Worm (Caenorhabditis elegans) whole organism, early embryonic: ENCODE measurements around the gene C16A3.2.
A peak's percentile ranks its signal among the peaks of the same experiment; 100 is the strongest.

Experiments
- B0310.2 ChIP-seq: sonication (generic microtip); optimal IDR thresholded peaks from 2 replicates; lab custom pipeline; 2016; ENCODE audit warnings: mild to moderate bottlenecking, missing genetic modification characterization, missing compliant biosample characterization
- F13C5.2 ChIP-seq: sonication (generic microtip); optimal IDR thresholded peaks from 2 replicates; lab custom pipeline; 2017; ENCODE audit warnings: mild to moderate bottlenecking, missing genetic modification characterization, inconsistent platforms, missing compliant biosample characterization
- aly-1 ChIP-seq: sonication (generic microtip); optimal IDR thresholded peaks from 2 replicates; lab custom pipeline; 2016; ENCODE audit warnings: missing genetic modification characterization, missing compliant biosample characterization
- ama-1 ChIP-seq: fragments of 150-350 bp; optimal IDR thresholded peaks from 2 replicates; lab custom pipeline; 2014
- ceh-13 ChIP-seq: fragments of 200-800 bp; sonication (Bioruptor generic); optimal IDR thresholded peaks from 2 replicates; lab custom pipeline; 2018; ENCODE audit warnings: mild to moderate bottlenecking, missing genetic modification characterization, missing compliant biosample characterization
- ceh-36 ChIP-seq: sonication (generic microtip); optimal IDR thresholded peaks from 2 replicates; lab custom pipeline; 2016; ENCODE audit warnings: missing genetic modification characterization, inconsistent platforms, missing compliant biosample characterization
- ets-7 ChIP-seq: sonication (generic microtip); optimal IDR thresholded peaks from 2 replicates; lab custom pipeline; 2016; ENCODE audit warnings: missing genotype, missing genetic modification characterization, missing compliant biosample characterization
- flt-1 ChIP-seq: fragments of 200-800 bp; sonication (Bioruptor generic); IDR thresholded peaks from 2 replicates; pipeline ENCODE4 v1.3.6; 2022; ENCODE audit warnings: missing genetic modification characterization, missing compliant biosample characterization
- hmbx-1 ChIP-seq: sonication (generic microtip); optimal IDR thresholded peaks from 2 replicates; lab custom pipeline; 2016; ENCODE audit warnings: mild to moderate bottlenecking, missing genetic modification characterization, missing compliant biosample characterization
- hmg-4 ChIP-seq: fragments of 200-800 bp; sonication (Bioruptor generic); optimal IDR thresholded peaks from 2 replicates; lab custom pipeline; 2018; ENCODE audit warnings: mild to moderate bottlenecking, missing genetic modification characterization, missing compliant biosample characterization
- hnd-1 ChIP-seq: sonication (generic microtip); optimal IDR thresholded peaks from 2 replicates; lab custom pipeline; 2016; ENCODE audit warnings: missing genetic modification characterization, missing compliant biosample characterization
- pes-1 ChIP-seq: fragments of 200-800 bp; sonication (Bioruptor generic); IDR thresholded peaks from 2 replicates; pipeline ENCODE4 v1.3.6; 2022; ENCODE audit warnings: missing genetic modification reagents, missing genetic modification characterization, missing compliant biosample characterization
- scrt-1 ChIP-seq: fragments of 200-800 bp; sonication (Bioruptor generic); IDR thresholded peaks from 2 replicates; pipeline ENCODE4 v1.3.6; 2022; ENCODE audit warnings: missing genetic modification characterization, missing compliant biosample characterization
- sea-1 ChIP-seq: fragments of 200-800 bp; sonication (Bioruptor generic); conservative IDR thresholded peaks from 2 replicates; pipeline ENCODE4 v1.3.6; 2022; ENCODE audit warnings: missing genetic modification characterization, missing compliant biosample characterization
- tbx-11 ChIP-seq: fragments of 200-800 bp; sonication (Bioruptor generic); IDR thresholded peaks from 2 replicates; pipeline ENCODE4 v1.3.6; 2022; ENCODE audit warnings: missing genetic modification characterization, missing compliant biosample characterization
- tbx-37 ChIP-seq: fragments of 200-800 bp; sonication (Bioruptor generic); conservative IDR thresholded peaks from 2 replicates; pipeline ENCODE4 v1.3.6; 2022; ENCODE audit warnings: missing genetic modification reagents, missing genetic modification characterization, missing compliant biosample characterization
- tra-4 ChIP-seq: sonication (generic microtip); optimal IDR thresholded peaks from 2 replicates; lab custom pipeline; 2017; ENCODE audit warnings: missing genetic modification characterization, missing compliant biosample characterization

C16A3.2 gene

DNA sequence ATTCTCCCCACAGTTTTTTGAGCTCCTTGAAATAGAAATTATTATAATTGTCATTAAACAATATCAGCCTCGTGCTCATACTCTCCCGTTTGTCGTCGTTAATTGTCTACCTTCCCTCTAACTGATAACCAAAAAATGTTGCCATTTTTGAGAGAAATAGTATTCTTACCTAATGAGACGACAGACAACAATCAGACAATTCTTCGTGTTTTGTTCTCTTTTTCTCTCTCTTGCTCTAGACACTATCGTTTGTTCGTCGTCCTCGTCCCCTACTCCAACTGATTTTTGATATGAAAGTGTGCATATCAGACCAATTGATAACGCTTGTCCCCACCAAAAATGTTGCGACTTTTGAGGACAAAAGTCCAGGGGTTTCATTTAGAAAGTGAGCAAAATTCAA is 28.1 kb upstream of the C16A3.2 start:
- TF ChIP-seq hnd-1 = no peak
- no peak for TF ChIP-seq flt-1 (GFP tag; lab: Robert Waterston, UW)
- TF ChIP-seq scrt-1 (GFP tag; lab: Robert Waterston, UW) = no peak
- no peak for TF ChIP-seq ets-7

DNA sequence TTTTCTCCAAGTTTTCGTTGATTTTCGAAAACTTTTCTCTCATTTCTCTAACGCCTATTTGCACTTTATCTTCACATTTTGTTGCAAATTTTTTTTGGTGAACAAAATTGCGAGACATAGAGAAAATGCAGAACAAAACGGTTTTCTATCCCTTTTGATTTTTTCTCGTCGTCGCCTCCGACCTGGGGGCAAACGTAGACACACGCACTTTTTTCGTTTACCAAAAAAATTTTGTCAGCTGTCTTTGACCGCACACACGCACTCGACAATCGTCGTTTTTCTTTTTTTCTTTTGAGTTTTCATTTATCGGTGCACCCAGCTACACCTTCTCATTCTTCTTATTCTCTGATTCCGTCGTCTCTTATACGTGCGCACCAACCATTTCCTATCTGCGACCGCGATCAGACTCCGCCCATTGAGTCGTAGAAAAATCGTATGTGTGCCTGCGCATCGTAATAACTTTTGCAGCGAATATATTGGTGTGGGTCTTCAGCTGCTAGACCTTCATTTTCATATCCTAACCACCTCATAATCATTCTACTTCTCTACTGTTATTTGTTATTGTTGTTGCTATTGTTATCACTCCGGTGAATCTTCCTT is 27.2 kb upstream of the C16A3.2 start:
- TF ChIP-seq F13C5.2 (tag; lab: Kevin White, UChicago) (no peak), aly-1 (tag; lab: Kevin White, UChicago) (no peak), tra-4 (tag; lab: Kevin White, UChicago) (no peak), sea-1 (GFP tag; lab: Robert Waterston, UW) (no peak), ama-1 (no peak), tbx-37 (no peak), pes-1 (GFP tag; lab: Robert Waterston, UW) (no peak)

DNA sequence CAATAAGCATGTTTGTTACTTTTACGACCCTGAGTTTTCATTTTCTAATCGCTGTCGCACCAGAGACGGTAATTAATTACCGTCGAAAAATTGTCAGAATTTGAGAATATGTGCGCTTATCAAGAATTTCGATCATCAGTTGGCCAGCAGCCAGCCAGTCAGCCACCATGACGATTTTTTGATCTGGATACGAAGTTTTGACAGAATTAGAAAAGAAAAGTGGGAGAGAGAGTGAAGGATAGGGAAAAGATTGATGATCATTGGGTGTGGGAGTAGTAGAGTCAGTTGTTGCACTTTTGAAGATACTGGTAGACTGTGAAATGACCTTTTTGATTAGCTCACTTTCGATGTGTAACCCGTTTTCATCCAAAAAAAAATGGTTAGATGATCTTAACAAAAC is 25.2 kb upstream of the C16A3.2 start:
- no peak for TF ChIP-seq aly-1 (tag; lab: Kevin White, UChicago)

DNA sequence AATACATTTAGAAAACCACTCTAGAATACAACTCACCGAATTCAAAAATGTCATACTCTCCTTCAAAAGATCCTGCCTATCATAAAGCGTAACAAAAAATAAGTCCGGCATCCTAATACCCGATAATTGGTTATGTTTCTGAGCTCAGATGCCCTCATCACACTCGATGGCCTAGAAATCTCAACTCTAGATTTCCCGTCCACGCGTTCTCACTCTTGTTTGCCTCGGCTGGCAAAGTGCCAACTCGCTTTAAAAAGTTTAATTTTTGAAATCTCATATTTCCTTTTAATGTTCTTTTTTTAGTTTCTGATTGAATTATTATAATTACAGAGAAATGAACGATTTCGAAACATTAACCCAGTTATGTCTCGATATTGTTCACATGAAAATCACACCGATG is 21.9 kb upstream of the C16A3.2 start, which contains the start of the genes C56G2.15 and thoc-2:
Gene C56G2.15 (minus strand): TSS at position 188 of the 400 bp plus-strand sequence.
Gene thoc-2 (plus strand): TSS at position 331 of the 400 bp plus-strand sequence.
- TF ChIP-seq sea-1 (GFP tag; lab: Robert Waterston, UW) (no peak), flt-1 (GFP tag; lab: Robert Waterston, UW) (no peak), tbx-11 (GFP tag; lab: Robert Waterston, UW) (no peak), ets-7 (no peak), ceh-36 (tag; lab: Kevin White, UChicago) (no peak), F13C5.2 (tag; lab: Kevin White, UChicago) (no peak), aly-1 (tag; lab: Kevin White, UChicago) (no peak)

DNA sequence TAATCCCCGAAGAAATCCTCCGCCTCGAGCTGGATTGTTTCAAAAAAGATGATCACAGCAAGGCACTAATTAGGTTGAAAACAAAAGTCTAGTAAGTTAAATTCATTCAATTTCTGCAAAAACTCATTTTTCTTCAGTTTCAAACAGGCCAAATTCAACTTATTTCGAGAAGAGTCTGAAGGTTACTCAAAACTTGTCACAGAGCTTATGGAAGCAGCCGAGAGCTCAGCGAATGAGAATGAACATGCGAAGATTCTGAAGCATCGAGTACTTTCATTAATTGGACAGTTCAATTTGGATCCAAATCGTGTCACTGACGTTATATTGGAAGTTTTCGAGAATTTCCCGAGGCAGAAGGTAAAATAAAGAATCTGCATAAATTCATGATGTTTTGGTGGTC is 21.1 kb upstream of the C16A3.2 start:
- TF ChIP-seq ceh-13 = no peak

DNA sequence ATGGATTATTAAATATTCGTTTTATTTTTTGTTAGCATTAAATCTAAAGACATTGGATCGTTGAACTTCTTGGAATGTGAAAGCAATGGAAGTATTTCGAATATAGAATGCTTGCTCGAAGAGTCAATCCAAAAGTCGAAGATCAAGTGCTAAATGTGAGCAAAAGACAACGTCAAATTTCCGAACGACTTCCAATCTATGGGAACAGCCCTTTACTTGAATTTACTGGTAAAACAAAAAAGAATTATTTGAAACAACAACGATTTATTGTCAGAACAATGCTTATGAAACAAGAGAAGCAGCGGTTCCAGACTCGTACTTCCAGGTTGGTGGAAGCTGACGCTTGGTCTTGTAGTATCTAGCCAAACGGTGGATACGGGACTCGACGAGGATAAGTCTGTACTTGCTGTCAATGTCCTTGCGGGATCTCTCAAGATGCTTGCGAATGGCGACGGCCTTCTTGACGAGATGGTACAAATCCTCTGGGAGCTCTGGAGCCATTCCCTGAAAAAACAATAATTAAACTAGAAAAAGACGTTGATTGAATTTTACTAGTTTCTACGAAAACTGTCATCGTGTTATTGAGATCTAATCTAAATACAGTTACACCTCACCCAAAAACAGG is 15.7 kb upstream of the C16A3.2 start:
- TF ChIP-seq hnd-1 = no peak

DNA sequence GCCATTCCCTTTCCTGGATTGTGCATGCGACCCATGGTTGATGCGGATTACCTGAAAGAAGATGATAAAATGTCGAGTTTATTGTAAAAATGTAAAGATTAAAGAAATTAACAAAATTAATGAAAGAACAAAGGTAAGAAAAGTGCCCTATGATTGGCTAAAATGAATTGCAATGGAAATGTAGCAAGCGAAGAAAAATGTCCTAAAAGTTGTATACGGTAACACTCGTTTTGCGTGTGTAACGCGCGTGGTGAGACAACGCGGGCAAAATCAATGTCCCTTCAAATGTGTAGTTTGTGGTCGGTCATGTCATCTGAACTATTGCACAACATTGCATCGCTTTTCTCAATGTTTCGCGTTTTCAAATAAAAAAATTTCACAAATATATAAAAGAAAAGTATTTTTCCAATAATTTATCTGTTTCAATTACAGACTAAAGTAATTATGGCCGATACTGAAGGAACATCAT is 14.7 kb upstream of the C16A3.2 start, which contains the start of the genes rps-13 and nfx-1:
Gene rps-13 (minus strand): TSS at position 51 of the 469 bp plus-strand sequence.
Gene nfx-1 (plus strand): TSS at position 433 of the 469 bp plus-strand sequence.
- TF ChIP-seq F13C5.2 (tag; lab: Kevin White, UChicago) = peak; percentile 24
- TF ChIP-seq sea-1 (GFP tag; lab: Robert Waterston, UW) = no peak

DNA sequence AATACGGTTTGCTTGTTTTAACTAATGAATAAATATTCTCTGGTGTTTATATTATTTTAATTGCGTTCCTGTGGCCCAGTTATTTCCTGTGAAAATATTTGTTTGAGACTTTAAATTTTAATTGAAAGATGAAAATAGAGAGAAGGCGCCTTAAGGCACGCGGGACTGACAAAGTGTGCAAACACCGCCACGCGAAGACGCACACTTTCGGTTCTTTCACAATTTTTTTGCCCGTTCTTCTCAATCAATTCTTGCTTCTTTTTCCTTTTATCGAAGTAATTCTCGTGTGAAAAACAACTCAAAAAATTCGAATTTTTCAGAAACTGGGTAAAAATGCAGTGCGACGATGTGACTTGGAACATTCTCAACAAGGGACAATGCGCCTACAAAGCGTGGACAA is 10.5 kb upstream of the C16A3.2 start, which contains the start of gene C16A3.6:
Gene C16A3.6 (plus strand): TSS at position 84 of the 400 bp plus-strand sequence.
- TF ChIP-seq tbx-11 (GFP tag; lab: Robert Waterston, UW) = no peak
- no peak for TF ChIP-seq B0310.2 (tag; lab: Kevin White, UChicago)
- peak; percentile 9 for TF ChIP-seq F13C5.2 (tag; lab: Kevin White, UChicago)
- TF ChIP-seq pes-1 (GFP tag; lab: Robert Waterston, UW) = no peak
- no peak for TF ChIP-seq hmbx-1
- no peak for TF ChIP-seq aly-1 (tag; lab: Kevin White, UChicago)
- no peak for TF ChIP-seq tra-4 (tag; lab: Kevin White, UChicago)
- TF ChIP-seq hmg-4 (GFP tag; lab: Kevin White, UChicago) = no peak
- TF ChIP-seq ets-7 = no peak
- TF ChIP-seq tbx-37 = no peak
- TF ChIP-seq ama-1 = peak; percentile 82
- TF ChIP-seq ceh-13 = no peak

DNA sequence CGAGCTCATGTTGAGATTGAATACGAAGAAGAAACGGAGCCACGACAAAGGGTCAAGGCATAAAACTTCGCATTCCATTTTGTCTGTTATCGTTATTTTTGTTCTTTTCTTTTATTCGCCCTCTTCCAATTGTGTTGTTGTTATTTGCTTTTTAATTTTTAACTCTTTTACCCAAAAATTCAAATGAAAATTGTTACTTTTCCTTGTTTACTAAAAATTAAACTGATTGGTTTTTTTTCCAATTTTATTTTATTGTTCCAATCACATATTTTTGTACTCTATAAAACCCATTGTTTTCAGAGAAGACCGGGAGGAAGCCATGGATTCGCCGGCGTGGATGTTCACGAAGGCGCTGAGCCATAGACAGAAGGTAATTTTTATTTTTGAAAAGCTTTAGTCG is 9.2 kb upstream of the C16A3.2 start, which contains the start of gene C16A3.5:
Gene C16A3.5 (plus strand): TSS at position 301 of the 400 bp plus-strand sequence.
- no peak for TF ChIP-seq aly-1 (tag; lab: Kevin White, UChicago)
